Fruit fly (Drosophila melanogaster) whole organism, pupa: ENCODE measurements around the gene CG5104.
"Not testable (repeated sequence)": the region's sequence is repeated elsewhere in the genome, so short reads cannot be mapped to it uniquely, and the experiment has no call there.

ENCODE experiments used
- CG10348 ChIP-seq: fragments of 200-800 bp; sonication (Bioruptor generic); IDR thresholded peaks from 2 replicates; pipeline ENCODE4 v1.3.6; 2022; ENCODE audit warnings: missing biosample characterization, missing genetic modification characterization
- CG12605 ChIP-seq: fragments of 200-800 bp; sonication (Bioruptor generic); IDR thresholded peaks from 2 replicates; pipeline ENCODE4 v1.3.6; 2022; ENCODE audit warnings: missing biosample characterization, missing genetic modification characterization
- CG13204 ChIP-seq: fragments of 200-800 bp; sonication (Bioruptor generic); optimal IDR thresholded peaks from 2 replicates; lab custom pipeline; 2018; ENCODE audit warnings: missing biosample characterization, mild to moderate bottlenecking, missing genetic modification characterization, moderate library complexity
- CG14655 ChIP-seq: fragments of 200-800 bp; sonication (Bioruptor generic); optimal IDR thresholded peaks from 3 replicates; lab custom pipeline; 2017; ENCODE audit warnings: mild to moderate bottlenecking, missing biosample characterization, missing genetic modification reagents, missing genetic modification characterization
- CG15710 ChIP-seq: fragments of 200-800 bp; sonication (Bioruptor generic); optimal IDR thresholded peaks from 2 replicates; lab custom pipeline; 2018; ENCODE audit warnings: missing biosample characterization, mild to moderate bottlenecking, missing genetic modification characterization, moderate library complexity
- CG17806 ChIP-seq: fragments of 200-800 bp; sonication (Bioruptor generic); optimal IDR thresholded peaks from 2 replicates; lab custom pipeline; 2018; ENCODE audit warnings: missing biosample characterization, mild to moderate bottlenecking, missing genetic modification characterization, moderate library complexity
- CG32121 ChIP-seq: fragments of 200-800 bp; sonication (Bioruptor generic); IDR thresholded peaks from 2 replicates; pipeline ENCODE4 v1.3.6; 2022; ENCODE audit warnings: missing biosample characterization, missing genetic modification characterization
- CG34367 ChIP-seq: fragments of 200-800 bp; sonication (Bioruptor generic); optimal IDR thresholded peaks from 2 replicates; lab custom pipeline; 2018; ENCODE audit warnings: missing biosample characterization, mild to moderate bottlenecking, missing genetic modification characterization
- CG4496 ChIP-seq: fragments of 200-800 bp; sonication (Bioruptor generic); IDR thresholded peaks from 3 replicates; pipeline ENCODE4 v1.3.6; 2022; ENCODE audit warnings: missing biosample characterization, missing genetic modification characterization
- CG8159 ChIP-seq: fragments of 200-800 bp; sonication (Bioruptor generic); optimal IDR thresholded peaks from 3 replicates; lab custom pipeline; 2018; ENCODE audit warnings: missing biosample characterization, mild to moderate bottlenecking, missing genetic modification characterization, moderate library complexity
- CG8301 ChIP-seq: fragments of 200-800 bp; sonication (Bioruptor generic); optimal IDR thresholded peaks from 2 replicates; lab custom pipeline; 2018; ENCODE audit warnings: missing biosample characterization, mild to moderate bottlenecking, missing genetic modification characterization
- CG9948 ChIP-seq: fragments of 200-800 bp; sonication (Bioruptor generic); optimal IDR thresholded peaks from 2 replicates; lab custom pipeline; 2018; ENCODE audit warnings: missing biosample characterization, mild to moderate bottlenecking, missing genetic modification characterization, moderate library complexity
- D1 ChIP-seq: fragments of 200-800 bp; sonication (Bioruptor generic); optimal IDR thresholded peaks from 2 replicates; lab custom pipeline; 2018; ENCODE audit warnings: missing biosample characterization, mild to moderate bottlenecking, missing genetic modification characterization, moderate library complexity
- EcR ChIP-seq: fragments of 200-800 bp; sonication (Bioruptor generic); optimal IDR thresholded peaks from 3 replicates; lab custom pipeline; 2019; ENCODE audit warnings: missing biosample characterization, missing genetic modification characterization, mild to moderate bottlenecking, moderate library complexity, missing genetic modification reagents
- Ets98B ChIP-seq: fragments of 200-800 bp; sonication (Bioruptor generic); IDR thresholded peaks from 2 replicates; pipeline ENCODE4 v1.3.6; 2022; ENCODE audit warnings: missing biosample characterization, missing genetic modification characterization
- Pif1A ChIP-seq: fragments of 200-800 bp; sonication (Bioruptor generic); optimal IDR thresholded peaks from 3 replicates; lab custom pipeline; 2016; ENCODE audit warnings: missing biosample characterization, missing genetic modification characterization
- Pif1B ChIP-seq: fragments of 200-800 bp; sonication (Bioruptor generic); optimal IDR thresholded peaks from 3 replicates; lab custom pipeline; 2016; ENCODE audit warnings: missing biosample characterization, missing genetic modification characterization
- Snoo ChIP-seq: fragments of 200-800 bp; sonication (Bioruptor generic); optimal IDR thresholded peaks from 3 replicates; lab custom pipeline; 2017; ENCODE audit warnings: missing biosample characterization, mild to moderate bottlenecking, missing genetic modification characterization, inconsistent platforms
- fd96Ca ChIP-seq: fragments of 200-800 bp; sonication (Bioruptor generic); IDR thresholded peaks from 3 replicates; pipeline ENCODE4 v1.3.6; 2022; ENCODE audit warnings: missing biosample characterization, missing genetic modification characterization
- gl ChIP-seq: fragments of 200-800 bp; sonication (Bioruptor generic); optimal IDR thresholded peaks from 2 replicates; lab custom pipeline; 2018; ENCODE audit warnings: missing biosample characterization, mild to moderate bottlenecking, missing genetic modification characterization
- rn ChIP-seq: fragments of 200-800 bp; sonication (Bioruptor generic); IDR thresholded peaks from 2 replicates; pipeline ENCODE4 v1.3.6; 2022; ENCODE audit warnings: missing biosample characterization, missing genetic modification characterization

CG5104 gene

dm6 chr3L:20494780-20495591 lies 25.8 kb upstream of the CG5104 start, which contains the start of gene ZnT77C:
ZnT77C (minus strand) TSS chr3L:20494921.
- no peak for TF ChIP-seq Pif1B
- no peak for TF ChIP-seq rn (GFP tag; lab: Robert Waterston, UW)
- TF ChIP-seq Ets98B (GFP tag; lab: Robert Waterston, UW) = no peak

DNA sequence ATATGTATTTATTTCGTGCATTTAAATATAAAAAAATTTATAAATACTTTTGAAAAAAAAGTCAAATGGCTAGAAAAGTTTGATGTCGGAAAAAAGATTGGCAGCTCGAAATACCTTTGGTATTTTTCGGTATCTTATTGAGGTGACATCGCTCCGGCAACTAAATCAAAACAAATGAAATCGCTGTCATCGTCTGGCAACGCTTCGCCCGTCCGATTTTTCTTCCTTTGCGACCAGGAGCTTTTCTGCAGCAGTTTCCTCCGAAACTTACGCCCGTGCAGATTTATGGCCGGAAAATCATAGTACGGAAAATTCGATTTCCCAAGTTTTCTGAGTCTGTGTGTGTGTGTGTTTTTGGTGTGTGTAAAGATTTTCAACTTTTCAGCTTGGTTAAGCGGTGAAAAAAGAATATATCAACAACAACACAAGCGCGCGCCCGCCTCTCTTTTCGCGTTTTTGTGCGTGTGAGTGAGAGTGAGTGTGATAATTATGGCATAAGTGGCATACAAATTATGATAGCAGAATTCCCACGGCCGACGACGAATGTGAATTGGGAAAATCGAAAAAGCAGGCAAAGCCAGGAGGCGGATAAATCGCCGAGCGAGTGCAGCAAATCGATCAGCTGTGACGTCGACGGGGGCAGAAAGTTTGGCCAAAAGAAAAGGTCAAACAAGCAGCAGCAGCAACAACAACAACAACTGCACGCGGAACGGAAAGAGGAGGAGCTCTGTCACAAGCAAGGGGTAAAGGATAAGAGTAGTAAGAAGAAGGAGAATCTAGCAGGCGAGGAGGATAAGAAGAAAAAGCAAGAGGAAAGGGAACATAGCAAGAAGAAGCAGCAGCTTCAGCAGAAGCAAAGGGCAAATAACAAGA lies 23.4 kb upstream of the CG5104 start, which contains the start of gene CG32425:
Gene CG32425 (plus strand): TSS at position 200 of the 873 bp plus-strand sequence.
- TF ChIP-seq Pif1B (no peak), CG12605 (GFP tag; lab: Robert Waterston, UW) (no peak), CG17806 (tag; lab: Kevin White, UChicago) (peak; percentile 1), CG4496 (GFP tag; lab: Robert Waterston, UW) (peak; percentile 61; the same call in 1 of the 3 replicates), Ets98B (GFP tag; lab: Robert Waterston, UW) (0 out of 2 replicates have a peak, but pooled peaks have one; percentile 19), EcR (GFP tag; lab: Kevin White, UChicago) (peak; percentile 32), CG14655 (no peak), gl (tag; lab: Kevin White, UChicago) (peak; percentile 26)
- TF ChIP-seq, all 21 proteins: peak for 5

dm6 chr3L:20498204-20498603 lies 22.6 kb upstream of the CG5104 start:
- TF ChIP-seq CG32121 (GFP tag; lab: Robert Waterston, UW) (0 out of 2 replicates have a peak, but pooled peaks have one; percentile 18), Ets98B (GFP tag; lab: Robert Waterston, UW) (no peak), CG15710 (no peak), D1 (tag; lab: Kevin White, UChicago) (peak; percentile 29), CG8159 (tag; lab: Kevin White, UChicago) (no peak), CG17806 (tag; lab: Kevin White, UChicago) (no peak), CG4496 (GFP tag; lab: Robert Waterston, UW) (no peak), gl (tag; lab: Kevin White, UChicago) (no peak), Pif1A (GFP tag; lab: Kevin White, UChicago) (no peak)

dm6 chr3L:20499536-20499935 lies 21.3 kb upstream of the CG5104 start, which contains the start of gene CG18281:
CG18281 (plus strand) TSS chr3L:20499836.
- not testable (repeated sequence) for TF ChIP-seq CG4496 (GFP tag; lab: Robert Waterston, UW); CG8159 (tag; lab: Kevin White, UChicago); CG13204

DNA sequence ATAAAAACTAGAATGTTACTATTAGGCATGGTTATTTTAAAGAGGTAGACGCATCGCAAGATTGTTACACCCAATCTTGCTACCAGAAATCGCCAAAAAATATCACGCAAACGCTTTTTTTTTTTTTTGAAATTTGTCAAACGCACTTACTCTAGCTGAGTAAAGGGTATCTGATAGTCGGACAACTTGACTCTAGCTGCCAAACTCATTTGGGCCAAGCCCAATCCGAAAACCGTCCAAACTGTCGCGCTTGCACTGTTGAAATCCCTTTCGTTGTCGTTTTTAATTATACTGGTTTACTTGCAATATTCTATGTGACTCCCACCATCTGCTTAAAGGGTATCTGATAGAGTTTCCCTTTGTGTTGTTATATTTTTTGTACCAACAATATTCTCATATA lies 17.6 kb upstream of the CG5104 start:
- no peak for TF ChIP-seq Ets98B (GFP tag; lab: Robert Waterston, UW)
- TF ChIP-seq Pif1B = no peak
- TF ChIP-seq CG8159 (tag; lab: Kevin White, UChicago) = no peak
- no peak for TF ChIP-seq CG34367 (tag; lab: Kevin White, UChicago)
- no peak for TF ChIP-seq CG9948 (tag; lab: Kevin White, UChicago)
- TF ChIP-seq gl (tag; lab: Kevin White, UChicago) = no peak
- TF ChIP-seq CG14655 = no peak
- TF ChIP-seq CG17806 (tag; lab: Kevin White, UChicago) = no peak
- TF ChIP-seq CG10348 (GFP tag; lab: Robert Waterston, UW) = no peak
- TF ChIP-seq EcR (GFP tag; lab: Kevin White, UChicago) = no peak

dm6 chr3L:20503886-20504285 lies 16.9 kb upstream of the CG5104 start, which contains the start of gene CG17637:
CG17637 (plus strand) TSS chr3L:20504186.
- not testable (repeated sequence) for TF ChIP-seq CG17806 (tag; lab: Kevin White, UChicago); Pif1B; D1 (tag; lab: Kevin White, UChicago)

- TF ChIP-seq gl (tag; lab: Kevin White, UChicago) (no peak), Pif1B (no peak), Snoo (no peak), CG10348 (GFP tag; lab: Robert Waterston, UW) (no peak), CG8301 (tag; lab: Kevin White, UChicago) (no peak), CG9948 (tag; lab: Kevin White, UChicago) (no peak), CG4496 (GFP tag; lab: Robert Waterston, UW) (no peak), CG17806 (tag; lab: Kevin White, UChicago) (no peak), Ets98B (GFP tag; lab: Robert Waterston, UW) (no peak), CG8159 (tag; lab: Kevin White, UChicago) (no peak), CG15710 (no peak), CG32121 (GFP tag; lab: Robert Waterston, UW) (no peak), EcR (GFP tag; lab: Kevin White, UChicago) (no peak), fd96Ca (GFP tag; lab: Robert Waterston, UW) (no peak), rn (GFP tag; lab: Robert Waterston, UW) (no peak), CG13204 (no peak), CG34367 (tag; lab: Kevin White, UChicago) (no peak), D1 (tag; lab: Kevin White, UChicago) (no peak), Pif1A (GFP tag; lab: Kevin White, UChicago) (no peak)
These were observed 15.1 kb upstream of the CG5104 start, which contains the start of gene CG5078 for dm6 chr3L:20505732-20506131. CG5078 (plus strand) TSS chr3L:20506032.
